Worm (Caenorhabditis elegans) whole organism, mixed stage, embryonic: Measurements from ENCODE around the gene T23E7.6.

Experiments used
- bed-3 ChIP-seq: fragments of 200-800 bp; sonication (Bioruptor generic); optimal IDR thresholded peaks from 3 replicates; lab custom pipeline; 2018; ENCODE audit warnings: mild to moderate bottlenecking, missing genetic modification characterization, moderate library complexity, missing compliant biosample characterization
- ceh-39 ChIP-seq: fragments of 150-350 bp; optimal IDR thresholded peaks from 2 replicates; lab custom pipeline; 2014; ENCODE audit warnings: missing biosample characterization, missing genetic modification characterization
- ceh-43 ChIP-seq: fragments of 200-800 bp; sonication (Bioruptor generic); optimal IDR thresholded peaks from 2 replicates; lab custom pipeline; 2018; ENCODE audit warnings: mild to moderate bottlenecking, missing genetic modification characterization, moderate library complexity, missing compliant biosample characterization
- ceh-83 ChIP-seq: fragments of 200-800 bp; sonication (Bioruptor generic); optimal IDR thresholded peaks from 2 replicates; lab custom pipeline; 2018; ENCODE audit warnings: mild to moderate bottlenecking, missing genetic modification characterization, missing compliant biosample characterization
- ces-1 ChIP-seq: fragments of 150-350 bp; optimal IDR thresholded peaks from 2 replicates; lab custom pipeline; 2014; ENCODE audit warnings: missing biosample characterization, missing genetic modification reagents, missing genetic modification characterization
- cnd-1 ChIP-seq: fragments of 200-800 bp; sonication (Bioruptor generic); optimal IDR thresholded peaks from 2 replicates; lab custom pipeline; 2018; ENCODE audit warnings: mild to moderate bottlenecking, missing genetic modification characterization, missing compliant biosample characterization
- drap-1 ChIP-seq: fragments of 200-800 bp; sonication (Bioruptor generic); optimal IDR thresholded peaks from 3 replicates; lab custom pipeline; 2018; ENCODE audit warnings: mild to moderate bottlenecking, missing genetic modification characterization, missing compliant biosample characterization
- elt-1 ChIP-seq: sonication (generic microtip); optimal IDR thresholded peaks from 2 replicates; lab custom pipeline; 2017; ENCODE audit warnings: missing genetic modification characterization, mild to moderate bottlenecking, missing compliant biosample characterization, antibody characterized with exemption, moderate library complexity, borderline replicate concordance; ENCODE audit not compliant: insufficient read depth
- elt-3 ChIP-seq: fragments of 150-350 bp; optimal IDR thresholded peaks from 2 replicates; lab custom pipeline; 2014; ENCODE audit warnings: missing biosample characterization, missing genetic modification characterization
- flh-1 ChIP-seq: fragments of 200-800 bp; sonication (Bioruptor generic); optimal IDR thresholded peaks from 2 replicates; lab custom pipeline; 2018; ENCODE audit warnings: mild to moderate bottlenecking, missing genetic modification characterization, moderate library complexity, missing compliant biosample characterization
- ham-2 ChIP-seq: fragments of 200-800 bp; sonication (Bioruptor generic); optimal IDR thresholded peaks from 2 replicates; lab custom pipeline; 2018; ENCODE audit warnings: mild to moderate bottlenecking, missing genetic modification characterization, missing compliant biosample characterization
- lin-13 ChIP-seq: fragments of 150-350 bp; optimal IDR thresholded peaks from 2 replicates; lab custom pipeline; 2014; ENCODE audit warnings: missing biosample characterization, missing genetic modification characterization
- lin-32 ChIP-seq: fragments of 200-800 bp; sonication (Bioruptor generic); optimal IDR thresholded peaks from 2 replicates; lab custom pipeline; 2018; ENCODE audit warnings: mild to moderate bottlenecking, missing genetic modification characterization, missing compliant biosample characterization
- lsy-2 ChIP-seq: fragments of 150-350 bp; optimal IDR thresholded peaks from 2 replicates; lab custom pipeline; 2014; ENCODE audit warnings: missing biosample characterization, missing genetic modification characterization
- mab-5 ChIP-seq: fragments of 150-350 bp; optimal IDR thresholded peaks from 2 replicates; lab custom pipeline; 2014; ENCODE audit warnings: missing biosample characterization, missing genetic modification characterization
- mep-1 ChIP-seq: fragments of 150-350 bp; optimal IDR thresholded peaks from 2 replicates; lab custom pipeline; 2017; ENCODE audit warnings: missing biosample characterization, missing genetic modification reagents, missing genetic modification characterization, inconsistent platforms
- mls-2 ChIP-seq: sonication (generic microtip); optimal IDR thresholded peaks from 2 replicates; lab custom pipeline; 2016; ENCODE audit warnings: mild to moderate bottlenecking, missing genetic modification characterization, moderate library complexity, missing compliant biosample characterization
- nhr-12 ChIP-seq: fragments of 150-350 bp; optimal IDR thresholded peaks from 2 replicates; lab custom pipeline; 2014; ENCODE audit warnings: missing biosample characterization, missing genetic modification characterization
- nhr-2 ChIP-seq: fragments of 150-350 bp; optimal IDR thresholded peaks from 2 replicates; lab custom pipeline; 2014; ENCODE audit warnings: missing biosample characterization, missing genetic modification characterization
- nhr-237 ChIP-seq: fragments of 150-350 bp; optimal IDR thresholded peaks from 2 replicates; lab custom pipeline; 2014; ENCODE audit warnings: missing biosample characterization, missing genetic modification characterization
- nhr-28 ChIP-seq: fragments of 150-350 bp; optimal IDR thresholded peaks from 2 replicates; lab custom pipeline; 2014; ENCODE audit warnings: missing biosample characterization, missing genetic modification characterization
- pha-4 ChIP-seq: fragments of 150-350 bp; optimal IDR thresholded peaks from 2 replicates; lab custom pipeline; 2018; ENCODE audit warnings: missing biosample characterization, missing genetic modification reagents, missing genetic modification characterization
- sem-2 ChIP-seq: fragments of 200-800 bp; sonication (Bioruptor generic); optimal IDR thresholded peaks from 2 replicates; lab custom pipeline; 2018; ENCODE audit warnings: mild to moderate bottlenecking, missing genetic modification characterization, missing compliant biosample characterization
- snpc-4 ChIP-seq: fragments of 150-350 bp; optimal IDR thresholded peaks from 2 replicates; lab custom pipeline; 2014; ENCODE audit warnings: missing biosample characterization, missing genetic modification characterization
- sptf-1 ChIP-seq: sonication (generic microtip); optimal IDR thresholded peaks from 2 replicates; lab custom pipeline; 2017; ENCODE audit warnings: mild to moderate bottlenecking, missing genetic modification characterization, moderate library complexity, missing compliant biosample characterization
- tbx-8 ChIP-seq: fragments of 200-800 bp; sonication (Bioruptor generic); optimal IDR thresholded peaks from 2 replicates; lab custom pipeline; 2018; ENCODE audit warnings: mild to moderate bottlenecking, missing genetic modification characterization, moderate library complexity, missing compliant biosample characterization
- unc-120 ChIP-seq: sonication (generic microtip); optimal IDR thresholded peaks from 2 replicates; lab custom pipeline; 2017; ENCODE audit warnings: missing genetic modification characterization, missing compliant biosample characterization; ENCODE audit not compliant: poor library complexity, severe bottlenecking
- unc-62 ChIP-seq: fragments of 150-350 bp; optimal IDR thresholded peaks from 2 replicates; lab custom pipeline; 2014; ENCODE audit warnings: missing biosample characterization, missing genetic modification reagents, missing genetic modification characterization
- ztf-11 ChIP-seq: fragments of 150-350 bp; optimal IDR thresholded peaks from 2 replicates; lab custom pipeline; 2014; ENCODE audit warnings: missing biosample characterization, missing genetic modification characterization

T23E7.6 gene

ce11 chrX:17683698-17684097 lies 913 bp downstream of the T23E7.6 start:
- TF ChIP-seq unc-120 (tag; lab: Kevin White, UChicago) (no peak), nhr-237 (tag; lab: Kevin White, UChicago) (no peak), snpc-4 (tag; lab: Kevin White, UChicago) (no peak)

ce11 chrX:17682280-17682679 lies 2.3 kb downstream of the T23E7.6 start:
- no peak for TF ChIP-seq mab-5 (tag; lab: Kevin White, UChicago)
- no peak for TF ChIP-seq nhr-12 (tag; lab: Kevin White, UChicago)
- TF ChIP-seq nhr-2 (tag; lab: Kevin White, UChicago) = no peak
- no peak for TF ChIP-seq ces-1 (GFP tag; lab: Kevin White, UChicago)
- TF ChIP-seq flh-1 = no peak
- TF ChIP-seq ceh-43 = no peak
- no peak for TF ChIP-seq pha-4 (tag; lab: Kevin White, UChicago)
- no peak for TF ChIP-seq sptf-1 (tag; lab: Kevin White, UChicago)
- TF ChIP-seq sem-2 (GFP tag; lab: Kevin White, UChicago) = no peak
- TF ChIP-seq unc-120 (tag; lab: Kevin White, UChicago) = no peak
- TF ChIP-seq ztf-11 (tag; lab: Kevin White, UChicago) = no peak
- TF ChIP-seq bed-3 (GFP tag; lab: Kevin White, UChicago) = no peak
- TF ChIP-seq ham-2 = no peak
- no peak for TF ChIP-seq mls-2
- TF ChIP-seq snpc-4 (tag; lab: Kevin White, UChicago) = no peak
- TF ChIP-seq cnd-1 (tag; lab: Kevin White, UChicago) = no peak
- TF ChIP-seq nhr-237 (tag; lab: Kevin White, UChicago) = no peak
- no peak for TF ChIP-seq elt-3
- no peak for TF ChIP-seq ceh-83 (GFP tag; lab: Kevin White, UChicago)
- TF ChIP-seq elt-1 (tag; lab: Kevin White, UChicago) = no peak

ce11 chrX:17681534-17681933 lies 3.1 kb downstream of the T23E7.6 start:
- TF ChIP-seq sem-2 (GFP tag; lab: Kevin White, UChicago) (no peak), mep-1 (tag; lab: Kevin White, UChicago) (no peak), pha-4 (tag; lab: Kevin White, UChicago) (no peak), mls-2 (no peak), lsy-2 (tag; lab: Kevin White, UChicago) (no peak), lin-13 (no peak)
- TF ChIP-seq, all 35 proteins: peak for 0

ce11 chrX:17676679-17677078 lies 7.9 kb downstream of the T23E7.6 start:
- no peak for TF ChIP-seq ces-1 (GFP tag; lab: Kevin White, UChicago)
- TF ChIP-seq flh-1 = no peak
- no peak for TF ChIP-seq lin-32 (GFP tag; lab: Kevin White, UChicago)
- no peak for TF ChIP-seq tbx-8 (GFP tag; lab: Kevin White, UChicago)
- TF ChIP-seq unc-120 (tag; lab: Kevin White, UChicago) = no peak
- no peak for TF ChIP-seq lin-13
- TF ChIP-seq nhr-12 (tag; lab: Kevin White, UChicago) = no peak
- no peak for TF ChIP-seq drap-1 (GFP tag; lab: Kevin White, UChicago)
- no peak for TF ChIP-seq sem-2 (GFP tag; lab: Kevin White, UChicago)
- TF ChIP-seq bed-3 (GFP tag; lab: Kevin White, UChicago) = no peak
- TF ChIP-seq ceh-39 (tag; lab: Kevin White, UChicago) = no peak
- TF ChIP-seq lsy-2 (tag; lab: Kevin White, UChicago) = no peak

- no peak for TF ChIP-seq sem-2 (GFP tag; lab: Kevin White, UChicago)
- no peak for TF ChIP-seq nhr-28 (tag; lab: Kevin White, UChicago)
- TF ChIP-seq ceh-83 (GFP tag; lab: Kevin White, UChicago) = no peak
- TF ChIP-seq ceh-43 = no peak
- TF ChIP-seq, all 35 proteins: peak for 0
Measured at ce11 chrX:17675727-17676126, 8.9 kb downstream of the T23E7.6 start.

ce11 chrX:17674313-17674712 lies 10.3 kb downstream of the T23E7.6 start:
- TF ChIP-seq unc-62 (no peak), bed-3 (GFP tag; lab: Kevin White, UChicago) (no peak), cnd-1 (tag; lab: Kevin White, UChicago) (no peak), snpc-4 (tag; lab: Kevin White, UChicago) (no peak), lin-13 (no peak), nhr-237 (tag; lab: Kevin White, UChicago) (no peak), tbx-8 (GFP tag; lab: Kevin White, UChicago) (no peak), ztf-11 (tag; lab: Kevin White, UChicago) (no peak), sem-2 (GFP tag; lab: Kevin White, UChicago) (no peak), pha-4 (tag; lab: Kevin White, UChicago) (no peak), ceh-83 (GFP tag; lab: Kevin White, UChicago) (no peak), flh-1 (no peak)
